Worm (Caenorhabditis elegans) whole organism, L4 larva: ENCODE results near the gene tmd-2.

Experiments
- D1046.2 ChIP-seq: fragments of 200-800 bp; sonication (Bioruptor generic); IDR thresholded peaks from 2 replicates; pipeline ENCODE4 v1.3.6; 2022; ENCODE audit warnings: missing genetic modification characterization, missing compliant biosample characterization
- Y105C5A.15 ChIP-seq: fragments of 200-800 bp; sonication (Bioruptor generic); IDR thresholded peaks from 2 replicates; pipeline ENCODE4 v1.3.6; 2022; ENCODE audit warnings: missing genetic modification characterization, missing compliant biosample characterization
- aha-1 ChIP-seq: fragments of 150-350 bp; peaks from one replicate; lab custom pipeline; 2014; ENCODE audit warnings: missing biosample characterization, missing genetic modification characterization
- snpc-4 ChIP-seq: fragments of 150-350 bp; optimal IDR thresholded peaks from 2 replicates; lab custom pipeline; 2014; ENCODE audit warnings: missing biosample characterization, missing genetic modification characterization
- unc-62 ChIP-seq, 3 experiments: fragments of 150-350 bp in 1 of 3; sonication (generic microtip); optimal IDR thresholded peaks in 2 of 3; peaks in 1 of 3; 1 replicate in 1 of 3; 2 replicates in 2 of 3; lab custom pipeline; 2014 to 2017; ENCODE audit warnings: missing biosample characterization in 3 of 3, missing genetic modification characterization in 3 of 3, missing genetic modification reagents in 3 of 3, missing genotype in 1 of 3
- zip-2 ChIP-seq: fragments of 150-350 bp; optimal IDR thresholded peaks from 2 replicates; lab custom pipeline; 2014; ENCODE audit warnings: missing biosample characterization, missing genetic modification characterization

The tmd-2 gene

DNA sequence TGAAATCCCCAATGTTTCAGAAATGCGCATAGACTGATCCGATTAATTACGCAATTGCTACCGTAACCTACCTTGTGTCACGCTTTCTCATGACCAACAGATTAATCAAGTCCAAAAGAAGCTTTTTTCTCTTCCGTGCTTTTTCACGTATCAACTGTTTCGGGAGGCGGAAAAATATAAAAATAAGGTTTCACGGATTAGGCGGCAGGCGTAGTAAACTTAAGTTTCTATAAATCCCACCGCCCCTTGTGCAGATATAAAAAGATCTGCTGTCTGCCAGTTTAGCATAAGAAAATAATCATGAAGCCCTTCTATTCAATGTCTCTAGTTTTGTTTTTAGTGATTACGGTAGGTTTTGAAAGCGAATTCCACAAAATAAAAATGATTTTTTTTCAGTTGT, 52.6 kb downstream of the tmd-2 start, which contains the start of gene gcy-7:
TSS of gene gcy-7 (plus strand) at position 301 of the 400 bp plus-strand sequence.
- TF ChIP-seq snpc-4 (tag; lab: Kevin White, UChicago) (no peak), zip-2 (no peak), unc-62 (GFP tag; optimal IDR thresholded peaks at IDR 0.05 in 1 of 2; lab: Kevin White, UChicago) (peak in 1 of 2 experiments; percentile 58), unc-62 (tag; optimal IDR thresholded peaks at IDR 0.05; lab: Kevin White, UChicago) (no peak), D1046.2 (GFP tag; lab: Robert Waterston, UW) (no peak)

DNA sequence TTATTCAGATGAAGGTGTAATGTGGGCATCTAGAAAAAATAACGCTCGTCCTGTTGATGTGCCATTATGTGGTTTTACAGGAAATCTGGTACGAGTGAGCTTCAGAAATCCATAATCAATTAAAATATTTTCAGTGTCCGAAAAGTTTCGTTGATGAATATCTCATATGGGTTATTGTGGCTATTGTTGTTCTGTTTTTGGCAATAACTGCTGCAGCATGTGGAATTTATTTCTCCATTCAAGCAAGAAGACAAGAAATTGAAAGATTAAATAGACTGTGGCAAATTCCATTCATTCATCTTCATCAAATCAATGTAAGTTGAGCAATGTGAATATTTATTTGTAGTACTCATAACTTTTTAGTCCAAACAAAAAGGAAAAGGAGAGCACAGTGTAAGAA, 54.8 kb downstream of the tmd-2 start:
- TF ChIP-seq Y105C5A.15 (no peak), aha-1 (peak; percentile 95)
